Worm (Caenorhabditis elegans) whole organism, midembryonic: ENCODE measurements around the gene C31H1.1.

ENCODE experiments used
- T22C8.4 ChIP-seq: fragments of 200-800 bp; sonication (Bioruptor generic); IDR thresholded peaks from 2 replicates; pipeline ENCODE4 v1.3.6; 2022; ENCODE audit warnings: missing genetic modification characterization, missing compliant biosample characterization
- cog-1 ChIP-seq: sonication (generic microtip); optimal IDR thresholded peaks from 2 replicates; lab custom pipeline; 2016; ENCODE audit warnings: missing genetic modification characterization, missing compliant biosample characterization
- flt-1 ChIP-seq: fragments of 200-800 bp; sonication (Bioruptor generic); IDR thresholded peaks from 2 replicates; pipeline ENCODE4 v1.3.6; 2022; ENCODE audit warnings: missing genetic modification characterization, missing compliant biosample characterization
- klf-2 ChIP-seq: fragments of 200-800 bp; sonication (Bioruptor generic); conservative IDR thresholded peaks from 2 replicates; pipeline ENCODE4 v1.3.6; 2022; ENCODE audit warnings: missing genetic modification reagents, missing genetic modification characterization, missing compliant biosample characterization
- med-1 ChIP-seq: sonication (generic microtip); optimal IDR thresholded peaks from 2 replicates; lab custom pipeline; 2017; ENCODE audit warnings: missing genetic modification characterization, mild to moderate bottlenecking, missing compliant biosample characterization, antibody characterized with exemption, missing genetic modification reagents; ENCODE audit not compliant: insufficient read depth
- ref-1 ChIP-seq: fragments of 200-800 bp; sonication (Bioruptor generic); conservative IDR thresholded peaks from 2 replicates; pipeline ENCODE4 v1.3.6; 2022; ENCODE audit warnings: missing genetic modification reagents, missing genetic modification characterization, missing compliant biosample characterization
- tab-1 ChIP-seq: fragments of 200-800 bp; sonication (Bioruptor generic); IDR thresholded peaks from 2 replicates; pipeline ENCODE4 v1.3.6; 2022; ENCODE audit warnings: missing genetic modification characterization, missing compliant biosample characterization
- ztf-23 ChIP-seq: fragments of 200-800 bp; sonication (Bioruptor generic); IDR thresholded peaks from 2 replicates; pipeline ENCODE4 v1.3.6; 2022; ENCODE audit warnings: missing genetic modification reagents, missing genetic modification characterization, missing compliant biosample characterization

DNA sequence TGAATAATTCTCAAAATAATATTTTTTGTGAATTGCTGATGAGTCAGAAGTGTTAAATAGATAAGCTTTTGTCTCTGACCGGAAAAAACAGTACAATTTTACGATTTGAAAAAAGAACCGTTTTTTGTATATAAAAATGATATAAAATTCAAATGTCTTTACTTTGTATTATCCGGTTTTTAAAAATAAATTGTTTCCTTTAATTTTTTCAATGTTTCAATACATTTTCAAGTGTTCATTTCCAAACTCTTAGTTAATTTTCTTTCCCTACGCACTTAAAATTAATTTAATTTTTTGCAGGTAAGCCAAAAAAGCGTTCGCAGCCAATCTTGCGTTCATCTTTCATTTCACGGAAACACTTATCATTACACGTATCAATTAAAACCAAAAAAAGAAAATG lies 27.2 kb downstream of the C31H1.1 start, which contains the start of gene egal-1:
- TF ChIP-seq med-1 (GFP tag; lab: Kevin White, UChicago) = no peak
- no peak for TF ChIP-seq flt-1 (GFP tag; lab: Robert Waterston, UW)
- no peak for TF ChIP-seq klf-2
- TF ChIP-seq tab-1 (GFP tag; lab: Robert Waterston, UW) = no peak
- TF ChIP-seq T22C8.4 = no peak
- TF ChIP-seq cog-1 = no peak
- no peak for TF ChIP-seq ztf-23 (GFP tag; lab: Robert Waterston, UW)
- TF ChIP-seq ref-1 (GFP tag; lab: Robert Waterston, UW) = no peak
